Worm (Caenorhabditis elegans) whole organism, late embryonic: Measurements from ENCODE around the gene C05C10.7.

Experiments
- F13H6.1 ChIP-seq: sonication (generic microtip); optimal IDR thresholded peaks from 2 replicates; lab custom pipeline; 2016; ENCODE audit warnings: missing genetic modification characterization, missing compliant biosample characterization
- ahr-1 ChIP-seq: sonication (generic microtip); optimal IDR thresholded peaks from 2 replicates; lab custom pipeline; 2016; ENCODE audit warnings: missing genetic modification characterization, missing compliant biosample characterization
- ceh-18 ChIP-seq: sonication (generic microtip); optimal IDR thresholded peaks from 2 replicates; lab custom pipeline; 2016; ENCODE audit warnings: missing genetic modification characterization, missing compliant biosample characterization
- ceh-2 ChIP-seq: sonication (generic microtip); optimal IDR thresholded peaks from 2 replicates; lab custom pipeline; 2016; ENCODE audit warnings: missing genotype, missing genetic modification characterization, missing compliant biosample characterization
- ceh-34 ChIP-seq: sonication (generic microtip); optimal IDR thresholded peaks from 2 replicates; lab custom pipeline; 2016; ENCODE audit warnings: mild to moderate bottlenecking, missing genetic modification characterization, missing compliant biosample characterization
- ceh-45 ChIP-seq: fragments of 200-800 bp; sonication (Bioruptor generic); IDR thresholded peaks from 2 replicates; pipeline ENCODE4 v1.3.6; 2022; ENCODE audit warnings: missing genetic modification reagents, missing genetic modification characterization, missing compliant biosample characterization
- ceh-9 ChIP-seq: sonication (generic microtip); optimal IDR thresholded peaks from 2 replicates; lab custom pipeline; 2016; ENCODE audit warnings: mild to moderate bottlenecking, missing genetic modification characterization, inconsistent platforms, missing compliant biosample characterization
- che-1 ChIP-seq: sonication (generic microtip); optimal IDR thresholded peaks from 2 replicates; lab custom pipeline; 2016; ENCODE audit warnings: mild to moderate bottlenecking, missing genetic modification characterization, missing compliant biosample characterization
- elt-2 ChIP-seq: sonication (generic microtip); optimal IDR thresholded peaks from 2 replicates; lab custom pipeline; 2016; ENCODE audit warnings: missing genetic modification reagents, missing genetic modification characterization, missing compliant biosample characterization
- elt-4 ChIP-seq: sonication (generic microtip); optimal IDR thresholded peaks from 2 replicates; lab custom pipeline; 2016; ENCODE audit warnings: missing genetic modification characterization, missing compliant biosample characterization
- ets-4 ChIP-seq: sonication (generic microtip); optimal IDR thresholded peaks from 2 replicates; lab custom pipeline; 2016; ENCODE audit warnings: missing genetic modification characterization, missing compliant biosample characterization
- eyg-1 ChIP-seq: sonication (generic microtip); optimal IDR thresholded peaks from 2 replicates; lab custom pipeline; 2016; ENCODE audit warnings: missing genotype, missing genetic modification characterization, missing compliant biosample characterization
- fax-1 ChIP-seq: sonication (generic microtip); optimal IDR thresholded peaks from 2 replicates; lab custom pipeline; 2016; ENCODE audit warnings: missing genotype, missing genetic modification characterization, missing compliant biosample characterization
- fkh-10 ChIP-seq: fragments of 150-350 bp; optimal IDR thresholded peaks from 2 replicates; lab custom pipeline; 2014; ENCODE audit warnings: missing biosample characterization, missing genetic modification reagents, missing genetic modification characterization
- fkh-6 ChIP-seq: sonication (generic microtip); optimal IDR thresholded peaks from 2 replicates; lab custom pipeline; 2016; ENCODE audit warnings: missing genetic modification characterization, missing compliant biosample characterization
- hlh-30 ChIP-seq: sonication (generic microtip); optimal IDR thresholded peaks from 2 replicates; lab custom pipeline; 2017; ENCODE audit warnings: antibody characterized with exemption, missing genetic modification characterization, missing compliant biosample characterization; ENCODE audit not compliant: insufficient read depth
- hlh-8 ChIP-seq: sonication (generic microtip); optimal IDR thresholded peaks from 2 replicates; lab custom pipeline; 2016; ENCODE audit warnings: missing genotype, missing genetic modification characterization, missing compliant biosample characterization
- lim-6 ChIP-seq: sonication (generic microtip); optimal IDR thresholded peaks from 2 replicates; lab custom pipeline; 2016; ENCODE audit warnings: missing genetic modification characterization, missing compliant biosample characterization
- nfya-1 ChIP-seq: sonication (generic microtip); optimal IDR thresholded peaks from 2 replicates; lab custom pipeline; 2017; ENCODE audit warnings: missing genetic modification characterization, mild to moderate bottlenecking, missing compliant biosample characterization, antibody characterized with exemption, moderate library complexity
- nhr-11 ChIP-seq: fragments of 150-350 bp; optimal IDR thresholded peaks from 2 replicates; lab custom pipeline; 2014; ENCODE audit warnings: missing biosample characterization, missing genetic modification characterization
- npax-4 ChIP-seq: sonication (generic microtip); optimal IDR thresholded peaks from 2 replicates; lab custom pipeline; 2016; ENCODE audit warnings: missing genetic modification characterization, missing compliant biosample characterization
- odd-2 ChIP-seq: sonication (generic microtip); optimal IDR thresholded peaks from 2 replicates; lab custom pipeline; 2017; ENCODE audit warnings: antibody characterized with exemption, mild to moderate bottlenecking, missing genetic modification characterization, missing compliant biosample characterization
- pag-3 ChIP-seq: sonication (generic microtip); optimal IDR thresholded peaks from 2 replicates; lab custom pipeline; 2016; ENCODE audit warnings: missing compliant biosample characterization, missing genetic modification characterization, borderline replicate concordance
- pax-1 ChIP-seq: fragments of 150-350 bp; optimal IDR thresholded peaks from 2 replicates; lab custom pipeline; 2014; ENCODE audit warnings: missing biosample characterization, missing genetic modification characterization
- pha-4 ChIP-seq: fragments of 150-350 bp; optimal IDR thresholded peaks from 2 replicates; lab custom pipeline; 2018; ENCODE audit warnings: missing biosample characterization, missing genetic modification reagents, missing genetic modification characterization
- pqm-1 ChIP-seq: sonication (generic microtip); optimal IDR thresholded peaks from 2 replicates; lab custom pipeline; 2016; ENCODE audit warnings: missing genetic modification characterization, missing compliant biosample characterization
- pros-1 ChIP-seq: fragments of 150-350 bp; optimal IDR thresholded peaks from 2 replicates; lab custom pipeline; 2014; ENCODE audit warnings: missing biosample characterization, missing genetic modification reagents, missing genetic modification characterization
- sdc-2 ChIP-seq: sonication (generic microtip); optimal IDR thresholded peaks from 2 replicates; lab custom pipeline; 2016; ENCODE audit warnings: missing genotype, missing genetic modification characterization, missing compliant biosample characterization
- sox-4 ChIP-seq: sonication (generic microtip); optimal IDR thresholded peaks from 2 replicates; lab custom pipeline; 2017; ENCODE audit warnings: mild to moderate bottlenecking, missing genetic modification characterization, inconsistent platforms, missing compliant biosample characterization
- tbx-7 ChIP-seq: sonication (generic microtip); optimal IDR thresholded peaks from 2 replicates; lab custom pipeline; 2016; ENCODE audit warnings: missing genotype, missing genetic modification characterization, missing compliant biosample characterization
- unc-42 ChIP-seq: sonication (generic microtip); optimal IDR thresholded peaks from 2 replicates; lab custom pipeline; 2016; ENCODE audit warnings: missing genotype, missing genetic modification characterization, missing compliant biosample characterization
- unc-55 ChIP-seq: sonication (generic microtip); optimal IDR thresholded peaks from 2 replicates; lab custom pipeline; 2017; ENCODE audit warnings: missing biosample characterization, missing genetic modification reagents, missing genetic modification characterization
- zip-5 ChIP-seq: sonication (generic microtip); optimal IDR thresholded peaks from 2 replicates; lab custom pipeline; 2016; ENCODE audit warnings: missing genetic modification characterization, missing compliant biosample characterization
- ztf-16 ChIP-seq: sonication (generic microtip); optimal IDR thresholded peaks from 2 replicates; lab custom pipeline; 2017; ENCODE audit warnings: missing genetic modification characterization, missing compliant biosample characterization

The C05C10.7 gene

ce11 chrII:9940430-9940829 lies 1.7 kb upstream of the C05C10.7 start, which contains the start of gene ufd-3 (continued):
- no peak for TF ChIP-seq pros-1
- peak; percentile 62 for TF ChIP-seq nfya-1 (tag; lab: Kevin White, UChicago)
- no peak for TF ChIP-seq fkh-10 (GFP tag; lab: Kevin White, UChicago)
- peak; percentile 48 for TF ChIP-seq pag-3 (tag; lab: Kevin White, UChicago)
- no peak for TF ChIP-seq elt-4 (tag; lab: Kevin White, UChicago)
- TF ChIP-seq ztf-16 = peak; percentile 79
- TF ChIP-seq pqm-1 (tag; lab: Kevin White, UChicago) = peak; percentile 56
- peak; percentile 76 for TF ChIP-seq fax-1 (tag; lab: Kevin White, UChicago)
- TF ChIP-seq ceh-9 (tag; lab: Kevin White, UChicago) = no peak
- no peak for TF ChIP-seq odd-2
- TF ChIP-seq zip-5 (tag; lab: Kevin White, UChicago) = peak; percentile 76
- TF ChIP-seq ceh-2 (tag; lab: Kevin White, UChicago) = peak; percentile 91
- TF ChIP-seq ets-4 (tag; lab: Kevin White, UChicago) = peak; percentile 94

ce11 chrII:9937611-9938010 lies 1.2 kb downstream of the C05C10.7 start:
- TF ChIP-seq ceh-34 (tag; lab: Kevin White, UChicago) (no peak), ceh-18 (peak; percentile 58), hlh-30 (tag; lab: Kevin White, UChicago) (peak; percentile 50), pha-4 (tag; lab: Kevin White, UChicago) (no peak)

- no peak for TF ChIP-seq pax-1 (tag; lab: Kevin White, UChicago)
- TF ChIP-seq elt-2 (tag; lab: Kevin White, UChicago) = peak; percentile 30
- TF ChIP-seq ceh-45 = no peak
- TF ChIP-seq, all 69 proteins: peak for 1
Observed at ce11 chrII:9936859-9937258, 1.9 kb downstream of the C05C10.7 start, which contains the start of gene C05C10.3. Gene C05C10.3 (minus strand): TSS chrII:9936893.

- TF ChIP-seq unc-55 = no peak
- no peak for TF ChIP-seq che-1
- TF ChIP-seq sox-4 = no peak
- TF ChIP-seq sdc-2 (tag; lab: Kevin White, UChicago) = no peak
- TF ChIP-seq eyg-1 (tag; lab: Kevin White, UChicago) = no peak
- TF ChIP-seq F13H6.1 = no peak
- no peak for TF ChIP-seq unc-42 (tag; lab: Kevin White, UChicago)
- TF ChIP-seq ahr-1 (tag; lab: Kevin White, UChicago) = no peak
- no peak for TF ChIP-seq lim-6 (tag; lab: Kevin White, UChicago)
- TF ChIP-seq nhr-11 (tag; lab: Kevin White, UChicago) = no peak
- no peak for TF ChIP-seq npax-4 (tag; lab: Kevin White, UChicago)
- no peak for TF ChIP-seq elt-4 (tag; lab: Kevin White, UChicago)
- TF ChIP-seq fkh-6 (tag; lab: Kevin White, UChicago) = no peak
Observed at ce11 chrII:9935664-9936063, 3.1 kb downstream of the C05C10.7 start.

ce11 chrII:9935044-9935599 lies 3.6 kb downstream of the C05C10.7 start:
- TF ChIP-seq tbx-7 (tag; lab: Kevin White, UChicago) = no peak
- TF ChIP-seq elt-2 (tag; lab: Kevin White, UChicago) = peak; percentile 61
- no peak for TF ChIP-seq fkh-6 (tag; lab: Kevin White, UChicago)
- TF ChIP-seq zip-5 (tag; lab: Kevin White, UChicago) = no peak
- no peak for TF ChIP-seq ceh-9 (tag; lab: Kevin White, UChicago)
- TF ChIP-seq hlh-8 (tag; lab: Kevin White, UChicago) = no peak
